Worm (Caenorhabditis elegans): ENCODE results near the gene gly-11.

The gly-11 gene

DNA sequence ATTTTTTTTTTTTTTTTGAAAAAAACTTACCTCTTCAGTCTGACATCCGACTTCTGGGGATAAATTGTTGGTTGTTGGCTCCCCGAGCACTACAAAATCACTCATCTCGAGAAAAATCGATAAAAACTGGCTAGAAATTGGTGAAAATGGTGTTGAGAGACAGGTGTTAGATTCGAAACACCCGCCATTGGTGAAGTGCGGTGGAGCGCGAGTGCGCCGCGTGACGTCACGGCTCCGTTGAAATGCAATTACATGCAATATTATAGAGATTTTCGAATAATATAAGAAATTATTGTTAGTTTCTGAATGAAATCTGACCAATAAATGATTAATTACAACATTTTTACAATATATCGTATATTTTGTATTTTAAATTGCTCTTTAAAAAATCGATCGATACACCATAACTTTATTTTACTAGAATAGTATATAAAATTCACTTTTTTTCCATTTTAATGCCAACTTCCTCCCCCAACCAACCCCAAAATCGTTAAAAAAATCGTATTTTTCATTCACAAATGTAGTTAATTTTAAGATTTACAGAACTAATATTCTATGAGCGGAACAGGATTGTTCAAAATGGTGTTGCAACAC is 49.1 kb upstream of the gly-11 start, which contains the start of the genes Y75B8A.18 and Y75B8A.19 (continued):
- TF ChIP-seq efl-3 (GFP tag; optimal IDR thresholded peaks at IDR 0.05) (no peak), ceh-88 (GFP tag; IDR thresholded peaks at IDR 0.05) (no peak), swsn-7 (tag; optimal IDR thresholded peaks at IDR 0.05) (peak; percentile 54), irx-1 (tag; optimal IDR thresholded peaks at IDR 0.05) (peak; percentile 24), C04F5.9 (tag; optimal IDR thresholded peaks at IDR 0.05) (no peak), lin-13 (GFP tag; optimal IDR thresholded peaks at IDR 0.05) (no peak), C34B4.2 (tag; optimal IDR thresholded peaks at IDR 0.05) (no peak), unc-130 (tag; optimal IDR thresholded peaks at IDR 0.05) (peak; percentile 48), nhr-11 (tag; optimal IDR thresholded peaks at IDR 0.05) (no peak), lin-14 (GFP tag; optimal IDR thresholded peaks at IDR 0.05) (no peak), ztf-4 (tag; optimal IDR thresholded peaks at IDR 0.05) (no peak), nhr-19 (GFP tag; conservative IDR thresholded peaks at IDR 0.05) (peak; percentile 69), ceh-63 (GFP tag; optimal IDR thresholded peaks at IDR 0.05) (no peak), sptf-1 (tag; optimal IDR thresholded peaks at IDR 0.05) (no peak), fkh-4 (tag; optimal IDR thresholded peaks at IDR 0.05; ENCODE audit: borderline replicate concordance) (no peak), zip-4 (GFP tag; optimal IDR thresholded peaks at IDR 0.05) (no peak), fos-1 (tag; optimal IDR thresholded peaks at IDR 0.05) (peak; percentile 2), tbx-2 (tag; optimal IDR thresholded peaks at IDR 0.05) (peak; percentile 71), ceh-82 (tag; optimal IDR thresholded peaks at IDR 0.05) (peak in 2 of 3 experiments; percentile 39 to 78), ets-5 (GFP tag; IDR thresholded peaks at IDR 0.05) (no peak), rnt-1 (tag; optimal IDR thresholded peaks at IDR 0.05) (peak; percentile 75), fkh-10 (GFP tag; optimal IDR thresholded peaks at IDR 0.05) (peak; percentile 24), hlh-4 (tag; optimal IDR thresholded peaks at IDR 0.05) (no peak), aly-2 (tag; optimal IDR thresholded peaks at IDR 0.05) (no peak), jun-1 (tag; optimal IDR thresholded peaks at IDR 0.05) (no peak), lsy-2 (tag; optimal IDR thresholded peaks at IDR 0.05) (peak; percentile 69 to 81), egl-27 (tag; optimal IDR thresholded peaks at IDR 0.05) (no peak), lir-3 (tag; optimal IDR thresholded peaks at IDR 0.05; ENCODE audit: poor library complexity) (no peak), zag-1 (tag; optimal IDR thresholded peaks at IDR 0.05) (no peak), grh-1 (GFP tag; IDR thresholded peaks at IDR 0.05) (no peak), mep-1 (tag; optimal IDR thresholded peaks at IDR 0.05) (peak; percentile 60), skn-1 (tag; optimal IDR thresholded peaks at IDR 0.05) (no peak), dpl-1 (GFP tag; optimal IDR thresholded peaks at IDR 0.05) (peak; percentile 89 to 94 (median 92)), alr-1 (tag; optimal IDR thresholded peaks at IDR 0.05; ENCODE audit: borderline replicate concordance) (no peak), mab-9 (GFP tag; IDR thresholded peaks at IDR 0.05) (peak; percentile 49; the same call in 1 of the 2 replicates), nhr-85 (tag) (no peak)

DNA sequence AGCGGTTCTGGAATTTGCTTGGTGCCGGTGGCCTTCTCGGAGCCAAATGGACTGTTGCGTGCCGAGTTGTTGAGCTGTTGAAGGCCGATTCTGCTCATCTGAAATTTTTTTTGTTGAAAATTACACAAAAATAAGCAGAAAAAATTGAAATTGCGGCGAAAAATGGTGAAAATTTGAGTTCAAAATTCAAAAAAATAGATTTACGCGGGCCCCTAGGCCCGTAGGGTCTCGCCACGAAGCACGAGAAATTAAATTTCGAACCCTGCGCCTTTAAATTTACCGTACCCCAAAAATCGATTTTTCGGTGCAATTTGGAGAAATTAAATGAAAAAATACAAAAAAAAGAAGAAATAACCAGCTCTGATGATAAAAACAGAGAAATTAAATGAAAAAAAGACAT is 48.2 kb upstream of the gly-11 start, which contains the start of gene gmn-1:
Gene gmn-1, minus strand, starts transcription at position 98 of the 400 bp plus-strand sequence.
- TF ChIP-seq fos-1 (tag; optimal IDR thresholded peaks at IDR 0.05), result no peak
- no peak for TF ChIP-seq hlh-17 (GFP tag; optimal IDR thresholded peaks at IDR 0.05; ENCODE audit: borderline replicate concordance)
- no peak for TF ChIP-seq aly-2 (tag; optimal IDR thresholded peaks at IDR 0.05)
- TF ChIP-seq egl-27 (tag; optimal IDR thresholded peaks at IDR 0.05), result no peak
- TF ChIP-seq Y116A8C.19 (tag; optimal IDR thresholded peaks at IDR 0.05; ENCODE audit: borderline replicate concordance), result no peak
- TF ChIP-seq elt-3 (tag; optimal IDR thresholded peaks at IDR 0.05), result no peak
- no peak for TF ChIP-seq unc-98 (GFP tag; IDR thresholded peaks at IDR 0.05)
- no peak for TF ChIP-seq nhr-28 (tag; optimal IDR thresholded peaks at IDR 0.05)
- no peak for TF ChIP-seq blmp-1 (tag; optimal IDR thresholded peaks at IDR 0.05)
- no peak for TF ChIP-seq ceh-82 (tag; optimal IDR thresholded peaks at IDR 0.05)
- TF ChIP-seq lin-14 (GFP tag; optimal IDR thresholded peaks at IDR 0.05), result no peak
- no peak for TF ChIP-seq jun-1 (tag; optimal IDR thresholded peaks at IDR 0.05)
- no peak for TF ChIP-seq nhr-12 (tag; optimal IDR thresholded peaks at IDR 0.05)
- no peak for TF ChIP-seq nhr-19 (GFP tag; conservative IDR thresholded peaks at IDR 0.05)
- TF ChIP-seq mdl-1 (tag; optimal IDR thresholded peaks at IDR 0.05), result no peak
- TF ChIP-seq elt-2 (tag; optimal IDR thresholded peaks at IDR 0.05), result no peak

All from whole organism, L1 larva.